Fruit fly (Drosophila melanogaster): ENCODE results near the gene CG17010.

CG17010 gene

dm6 chr2L:12356141-12356540 lies at the start of gene CG17010:
TSS of gene CG17010 (plus strand) at chr2L:12356441.
- no peak for TF ChIP-seq noc (tag; optimal IDR thresholded peaks at IDR 0.05)

- no peak for TF ChIP-seq noc (tag; optimal IDR thresholded peaks at IDR 0.05)
Measured at dm6 chr2L:12314838-12315237, 41.4 kb upstream of the CG17010 start.

- TF ChIP-seq noc (tag; optimal IDR thresholded peaks at IDR 0.05), result no peak
Measured at dm6 chr2L:12337162-12337561, 19.1 kb upstream of the CG17010 start.

- TF ChIP-seq noc (tag; optimal IDR thresholded peaks at IDR 0.05), result no peak
Measured at dm6 chr2L:12338548-12338947, 17.7 kb upstream of the CG17010 start, which contains the start of gene CG31862. TSS of gene CG31862 (plus strand) at chr2L:12338848.

dm6 chr2L:12341705-12342104 lies 14.5 kb upstream of the CG17010 start:
- TF ChIP-seq noc (tag; optimal IDR thresholded peaks at IDR 0.05), result no peak

dm6 chr2L:12343634-12344269 lies 12.5 kb upstream of the CG17010 start, which contains the start of the genes bru2 and CG43813:
TSS of gene bru2 (plus strand) at chr2L:12344219.
TSS of gene CG43813 (minus strand) at chr2L:12344266.
- no peak for TF ChIP-seq noc (tag; optimal IDR thresholded peaks at IDR 0.05)

dm6 chr2L:12346163-12346892 lies 9.9 kb upstream of the CG17010 start:
- TF ChIP-seq noc (tag; optimal IDR thresholded peaks at IDR 0.05), result peak; percentile 4

- TF ChIP-seq noc (tag; optimal IDR thresholded peaks at IDR 0.05), result no peak
Measured at dm6 chr2L:12347034-12347433, 9.2 kb upstream of the CG17010 start.

dm6 chr2L:12347862-12348261 lies 8.4 kb upstream of the CG17010 start:
- no peak for TF ChIP-seq noc (tag; optimal IDR thresholded peaks at IDR 0.05)

- no peak for TF ChIP-seq noc (tag; optimal IDR thresholded peaks at IDR 0.05)
Measured at dm6 chr2L:12348407-12349091, 7.7 kb upstream of the CG17010 start.

dm6 chr2L:12350880-12351279 lies 5.4 kb upstream of the CG17010 start:
- no peak for TF ChIP-seq noc (tag; optimal IDR thresholded peaks at IDR 0.05)

- TF ChIP-seq noc (tag; optimal IDR thresholded peaks at IDR 0.05), result no peak
Measured at dm6 chr2L:12351969-12352368, 4.3 kb upstream of the CG17010 start.

dm6 chr2L:12353926-12354325 lies 2.3 kb upstream of the CG17010 start:
- TF ChIP-seq noc (tag; optimal IDR thresholded peaks at IDR 0.05), result no peak

- no peak for TF ChIP-seq noc (tag; optimal IDR thresholded peaks at IDR 0.05)
Measured at dm6 chr2L:12363206-12363605, 7.0 kb downstream of the CG17010 start.

dm6 chr2L:12364090-12364489 lies 7.8 kb downstream of the CG17010 start:
- TF ChIP-seq noc (tag; optimal IDR thresholded peaks at IDR 0.05), result no peak

- peak; percentile 30 for TF ChIP-seq noc (tag; optimal IDR thresholded peaks at IDR 0.05)
Measured at dm6 chr2L:12365964-12366482, 9.8 kb downstream of the CG17010 start.

All from whole organism, larva.